Worm (Caenorhabditis elegans) whole organism, late embryonic: ENCODE results near the gene irld-39.

Experiments used
- ama-1 ChIP-seq: fragments of 150-350 bp; optimal IDR thresholded peaks from 2 replicates; lab custom pipeline; 2014
- ceh-18 ChIP-seq: sonication (generic microtip); optimal IDR thresholded peaks from 2 replicates; lab custom pipeline; 2016; ENCODE audit warnings: missing genetic modification characterization, missing compliant biosample characterization
- dmd-4 ChIP-seq: sonication (generic microtip); optimal IDR thresholded peaks from 2 replicates; lab custom pipeline; 2016; ENCODE audit warnings: borderline replicate concordance, missing genetic modification characterization, missing compliant biosample characterization
- lin-11 ChIP-seq: fragments of 200-800 bp; sonication (Bioruptor generic); optimal IDR thresholded peaks from 2 replicates; lab custom pipeline; 2018; ENCODE audit warnings: mild to moderate bottlenecking, missing genetic modification characterization, missing compliant biosample characterization
- mec-3 ChIP-seq: sonication (generic microtip); optimal IDR thresholded peaks from 2 replicates; lab custom pipeline; 2016; ENCODE audit warnings: borderline replicate concordance, missing genetic modification characterization, missing compliant biosample characterization
- nhr-11 ChIP-seq: fragments of 150-350 bp; optimal IDR thresholded peaks from 2 replicates; lab custom pipeline; 2014; ENCODE audit warnings: missing biosample characterization, missing genetic modification characterization
- npax-4 ChIP-seq: sonication (generic microtip); optimal IDR thresholded peaks from 2 replicates; lab custom pipeline; 2016; ENCODE audit warnings: missing genetic modification characterization, missing compliant biosample characterization
- pha-4 ChIP-seq: fragments of 150-350 bp; optimal IDR thresholded peaks from 2 replicates; lab custom pipeline; 2018; ENCODE audit warnings: missing biosample characterization, missing genetic modification reagents, missing genetic modification characterization

DNA sequence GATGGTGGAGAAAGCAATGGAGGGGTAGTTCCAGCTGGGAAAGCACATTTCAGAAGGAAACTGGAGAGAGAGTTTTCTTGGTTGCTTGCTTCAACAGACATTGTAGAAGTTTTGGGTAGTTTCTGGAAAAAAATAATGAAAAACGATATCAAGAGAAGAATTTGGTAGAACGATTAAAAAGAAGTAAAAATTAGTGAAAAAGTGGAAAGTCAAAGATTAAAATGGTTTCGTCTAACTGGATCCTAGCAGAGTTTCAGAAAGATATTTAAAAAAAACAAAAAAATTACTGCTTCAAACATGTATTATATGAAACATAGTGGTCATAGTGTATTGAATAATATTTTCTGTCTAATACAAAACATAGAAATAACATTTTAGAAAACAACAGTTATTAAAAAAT lies 44.3 kb downstream of the irld-39 start, which contains the start of gene F38C2.7:
- no peak for TF ChIP-seq npax-4 (tag; lab: Kevin White, UChicago)
- no peak for TF ChIP-seq ama-1 (lab: Kevin White, UChicago)
- no peak for TF ChIP-seq nhr-11 (tag; lab: Kevin White, UChicago)
- TF ChIP-seq dmd-4 = no peak
- no peak for TF ChIP-seq lin-11 (tag; lab: Kevin White, UChicago)
- no peak for TF ChIP-seq mec-3
- TF ChIP-seq ceh-18 (tag; lab: Kevin White, UChicago) = no peak
- no peak for TF ChIP-seq pha-4
